Worm (Caenorhabditis elegans) whole organism, L3 larva: ENCODE measurements around the gene K07H8.12.

Experiments
- ama-1 ChIP-seq: fragments of 150-350 bp; optimal IDR thresholded peaks from 2 replicates; lab custom pipeline; 2018
- ceh-16 ChIP-seq: sonication (generic microtip); optimal IDR thresholded peaks from 2 replicates; lab custom pipeline; 2017; ENCODE audit warnings: missing biosample characterization, missing genetic modification characterization
- ceh-28 ChIP-seq: fragments of 150-350 bp; optimal IDR thresholded peaks from 2 replicates; lab custom pipeline; 2014; ENCODE audit warnings: missing biosample characterization, missing genetic modification reagents, missing genetic modification characterization
- ceh-9 ChIP-seq: sonication (generic microtip); optimal IDR thresholded peaks from 2 replicates; lab custom pipeline; 2018; ENCODE audit warnings: missing biosample characterization, missing genetic modification characterization
- elt-1 ChIP-seq: fragments of 150-350 bp; optimal IDR thresholded peaks from 2 replicates; lab custom pipeline; 2014; ENCODE audit warnings: missing biosample characterization, missing genetic modification characterization
- elt-2 ChIP-seq: sonication (generic microtip); optimal IDR thresholded peaks from 2 replicates; lab custom pipeline; 2016; ENCODE audit warnings: missing genetic modification reagents, mild to moderate bottlenecking, missing genetic modification characterization, missing compliant biosample characterization
- elt-3 ChIP-seq, 3 experiments: fragments of 150-350 bp in 1 of 3; sonication (generic microtip) in 2 of 3; optimal IDR thresholded peaks; 2 replicates in 2 of 3; 4 replicates in 1 of 3; lab custom pipeline; 2014 to 2017; ENCODE audit warnings: missing biosample characterization in 3 of 3, missing genetic modification characterization in 3 of 3
- fos-1 ChIP-seq: fragments of 150-350 bp; optimal IDR thresholded peaks from 2 replicates; lab custom pipeline; 2014; ENCODE audit warnings: missing biosample characterization, missing genetic modification characterization
- hmg-11 ChIP-seq: sonication (generic microtip); optimal IDR thresholded peaks from 2 replicates; lab custom pipeline; 2016; ENCODE audit warnings: missing genetic modification characterization, missing compliant biosample characterization
- jun-1 ChIP-seq: fragments of 150-350 bp; optimal IDR thresholded peaks from 2 replicates; lab custom pipeline; 2014; ENCODE audit warnings: missing biosample characterization, missing genetic modification reagents, missing genetic modification characterization
- lsy-12 ChIP-seq: sonication (generic microtip); optimal IDR thresholded peaks from 2 replicates; lab custom pipeline; 2016; ENCODE audit warnings: mild to moderate bottlenecking, missing genetic modification characterization, missing compliant biosample characterization
- mdl-1 ChIP-seq: fragments of 150-350 bp; optimal IDR thresholded peaks from 2 replicates; lab custom pipeline; 2014; ENCODE audit warnings: missing biosample characterization, missing genetic modification characterization
- nfya-1 ChIP-seq: sonication (generic microtip); optimal IDR thresholded peaks from 2 replicates; lab custom pipeline; 2017; ENCODE audit warnings: missing genetic modification characterization, mild to moderate bottlenecking, missing compliant biosample characterization, antibody characterized with exemption, moderate library complexity; ENCODE audit not compliant: insufficient read depth
- nhr-11 ChIP-seq: fragments of 150-350 bp; optimal IDR thresholded peaks from 2 replicates; lab custom pipeline; 2014; ENCODE audit warnings: missing biosample characterization, missing genetic modification characterization
- nhr-12 ChIP-seq: fragments of 150-350 bp; optimal IDR thresholded peaks from 2 replicates; lab custom pipeline; 2014; ENCODE audit warnings: missing biosample characterization, missing genetic modification characterization
- nhr-23 ChIP-seq: fragments of 150-350 bp; optimal IDR thresholded peaks from 2 replicates; lab custom pipeline; 2014; ENCODE audit warnings: missing biosample characterization, missing genetic modification reagents, missing genetic modification characterization
- nhr-237 ChIP-seq: fragments of 150-350 bp; optimal IDR thresholded peaks from 2 replicates; lab custom pipeline; 2014; ENCODE audit warnings: missing biosample characterization, missing genetic modification characterization
- nhr-25 ChIP-seq: sonication (generic microtip); optimal IDR thresholded peaks from 2 replicates; lab custom pipeline; 2017; ENCODE audit warnings: missing biosample characterization, missing genetic modification characterization
- nhr-43 ChIP-seq: sonication (generic microtip); optimal IDR thresholded peaks from 2 replicates; lab custom pipeline; 2016; ENCODE audit warnings: mild to moderate bottlenecking, missing genetic modification characterization, missing compliant biosample characterization; ENCODE audit not compliant: poor library complexity, severe bottlenecking
- nhr-77 ChIP-seq: fragments of 150-350 bp; optimal IDR thresholded peaks from 2 replicates; lab custom pipeline; 2014; ENCODE audit warnings: missing biosample characterization, missing genetic modification characterization
- pha-4 ChIP-seq: fragments of 150-350 bp; optimal IDR thresholded peaks from 2 replicates; lab custom pipeline; 2014; ENCODE audit warnings: missing biosample characterization, missing genetic modification reagents, missing genetic modification characterization
- pqm-1 ChIP-seq: fragments of 150-350 bp; optimal IDR thresholded peaks from 2 replicates; lab custom pipeline; 2017; ENCODE audit warnings: missing biosample characterization, missing genetic modification characterization, inconsistent platforms
- skn-1 ChIP-seq: fragments of 150-350 bp; optimal IDR thresholded peaks from 2 replicates; lab custom pipeline; 2014; ENCODE audit warnings: missing biosample characterization, missing genetic modification characterization
- snpc-4 ChIP-seq: fragments of 150-350 bp; optimal IDR thresholded peaks from 2 replicates; lab custom pipeline; 2014; ENCODE audit warnings: missing biosample characterization, missing genetic modification characterization
- zag-1 ChIP-seq: fragments of 150-350 bp; optimal IDR thresholded peaks from 2 replicates; lab custom pipeline; 2014; ENCODE audit warnings: missing biosample characterization, missing genetic modification characterization
- ztf-11 ChIP-seq: fragments of 150-350 bp; optimal IDR thresholded peaks from 2 replicates; lab custom pipeline; 2014; ENCODE audit warnings: missing biosample characterization, missing genetic modification characterization
- ztf-4 ChIP-seq: fragments of 150-350 bp; optimal IDR thresholded peaks from 2 replicates; lab custom pipeline; 2014; ENCODE audit warnings: missing biosample characterization, missing genetic modification characterization

Gene K07H8.12

ce11 chrIV:8234088-8234496 is 42.4 kb downstream of the K07H8.12 start:
- TF ChIP-seq snpc-4 (tag; lab: Kevin White, UChicago) (no peak), elt-2 (tag; lab: Kevin White, UChicago) (peak; percentile 47), nhr-25 (tag; lab: Kevin White, UChicago) (peak; percentile 15), fos-1 (tag; lab: Kevin White, UChicago) (no peak), nhr-43 (peak; percentile 80), pqm-1 (peak; percentile 61), pha-4 (tag; lab: Kevin White, UChicago) (peak; percentile 55), skn-1 (tag; lab: Kevin White, UChicago) (peak; percentile 33)
- TF ChIP-seq, all 47 proteins: peak for 6

ce11 chrIV:8233268-8233667 is 43.2 kb downstream of the K07H8.12 start:
- TF ChIP-seq pha-4 (tag; lab: Kevin White, UChicago) (peak; percentile 2), ztf-11 (no peak)
- TF ChIP-seq, all 47 proteins: peak for 1

ce11 chrIV:8232428-8232827 is 44.1 kb downstream of the K07H8.12 start:
- TF ChIP-seq ceh-16 (no peak), pha-4 (tag; lab: Kevin White, UChicago) (peak; percentile 17), nhr-23 (tag; lab: Kevin White, UChicago) (peak; percentile 23), nhr-25 (tag; lab: Kevin White, UChicago) (peak; percentile 38), nfya-1 (tag; lab: Kevin White, UChicago) (peak; percentile 54), hmg-11 (peak; percentile 0)

ce11 chrIV:8229523-8229922 is 47.0 kb downstream of the K07H8.12 start:
- TF ChIP-seq nfya-1 (tag; lab: Kevin White, UChicago) (peak; percentile 23), ceh-9 (tag; lab: Kevin White, UChicago) (no peak), hmg-11 (peak; percentile 59), nhr-11 (tag; lab: Kevin White, UChicago) (no peak), nhr-43 (peak; percentile 26), elt-3 (tag; optimal IDR thresholded peaks at IDR 0.05; lab: Kevin White, UChicago) (no peak), elt-2 (tag; lab: Kevin White, UChicago) (peak; percentile 89), jun-1 (peak; percentile 43), nhr-12 (no peak), pqm-1 (peak; percentile 87), ama-1 (lab: Kevin White, UChicago) (no peak), snpc-4 (tag; lab: Kevin White, UChicago) (peak; percentile 6), pha-4 (tag; lab: Kevin White, UChicago) (peak; percentile 90), lsy-12 (tag; lab: Kevin White, UChicago) (peak; percentile 43), fos-1 (tag; lab: Kevin White, UChicago) (peak; percentile 3), mdl-1 (peak; percentile 1)

- TF ChIP-seq mdl-1 (no peak), pqm-1 (no peak), nhr-43 (no peak), fos-1 (tag; lab: Kevin White, UChicago) (no peak), nhr-237 (no peak), zag-1 (no peak), pha-4 (tag; lab: Kevin White, UChicago) (no peak), hmg-11 (no peak), ceh-28 (tag; lab: Kevin White, UChicago) (no peak), skn-1 (tag; lab: Kevin White, UChicago) (no peak), nhr-77 (no peak), ama-1 (lab: Kevin White, UChicago) (peak; percentile 2), elt-2 (tag; lab: Kevin White, UChicago) (peak; percentile 11), elt-1 (tag; lab: Kevin White, UChicago) (no peak), ztf-4 (tag; lab: Kevin White, UChicago) (no peak)
Observed at ce11 chrIV:8226474-8226873, 50.0 kb downstream of the K07H8.12 start.
